Fruit fly (Drosophila melanogaster): ENCODE measurements around the gene H2.0.
A peak's percentile ranks its signal among the peaks of the same experiment; 100 is the strongest.

The H2.0 gene

DNA sequence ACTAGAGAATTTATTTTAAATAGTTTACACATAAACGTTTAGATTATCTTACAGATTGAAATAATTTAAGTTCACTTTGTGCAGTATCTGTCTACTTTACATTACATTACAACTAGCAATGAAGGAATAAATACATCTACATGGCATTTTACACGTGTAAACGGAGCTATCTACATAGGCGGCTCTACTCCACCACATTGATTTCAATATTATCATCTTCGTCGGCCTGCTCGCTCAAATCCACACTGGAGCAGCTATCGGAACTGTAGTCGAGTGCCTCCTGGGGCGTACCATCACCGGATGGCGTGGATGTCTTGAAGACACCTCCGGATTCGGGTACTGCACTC is 6.2 kb downstream of the H2.0 start:
- no peak for TF ChIP-seq gl (tag; optimal IDR thresholded peaks at IDR 0.05)
- no peak for TF ChIP-seq Pif1B (GFP tag; optimal IDR thresholded peaks at IDR 0.05)
- TF ChIP-seq rn (GFP tag; IDR thresholded peaks at IDR 0.05): no peak
- TF ChIP-seq EcR (GFP tag; optimal IDR thresholded peaks at IDR 0.05): no peak
- TF ChIP-seq CG8159 (tag; optimal IDR thresholded peaks at IDR 0.05): no peak
- TF ChIP-seq CG32121 (GFP tag; IDR thresholded peaks at IDR 0.05): no peak
- TF ChIP-seq CG14655 (GFP tag; optimal IDR thresholded peaks at IDR 0.05): no peak
- TF ChIP-seq fd96Ca (GFP tag; IDR thresholded peaks at IDR 0.05): no peak
- no peak for TF ChIP-seq CG15710 (tag; optimal IDR thresholded peaks at IDR 0.05)
- no peak for TF ChIP-seq Pif1A (GFP tag; optimal IDR thresholded peaks at IDR 0.05)
- no peak for TF ChIP-seq D1 (tag; optimal IDR thresholded peaks at IDR 0.05)
- TF ChIP-seq CG12605 (GFP tag; IDR thresholded peaks at IDR 0.05): no peak
- no peak for TF ChIP-seq CG10348 (GFP tag; IDR thresholded peaks at IDR 0.05)
- no peak for TF ChIP-seq Snoo (tag; optimal IDR thresholded peaks at IDR 0.05)
- no peak for TF ChIP-seq CG8301 (tag; optimal IDR thresholded peaks at IDR 0.05)
- no peak for TF ChIP-seq CG13204 (GFP tag; optimal IDR thresholded peaks at IDR 0.05)

DNA sequence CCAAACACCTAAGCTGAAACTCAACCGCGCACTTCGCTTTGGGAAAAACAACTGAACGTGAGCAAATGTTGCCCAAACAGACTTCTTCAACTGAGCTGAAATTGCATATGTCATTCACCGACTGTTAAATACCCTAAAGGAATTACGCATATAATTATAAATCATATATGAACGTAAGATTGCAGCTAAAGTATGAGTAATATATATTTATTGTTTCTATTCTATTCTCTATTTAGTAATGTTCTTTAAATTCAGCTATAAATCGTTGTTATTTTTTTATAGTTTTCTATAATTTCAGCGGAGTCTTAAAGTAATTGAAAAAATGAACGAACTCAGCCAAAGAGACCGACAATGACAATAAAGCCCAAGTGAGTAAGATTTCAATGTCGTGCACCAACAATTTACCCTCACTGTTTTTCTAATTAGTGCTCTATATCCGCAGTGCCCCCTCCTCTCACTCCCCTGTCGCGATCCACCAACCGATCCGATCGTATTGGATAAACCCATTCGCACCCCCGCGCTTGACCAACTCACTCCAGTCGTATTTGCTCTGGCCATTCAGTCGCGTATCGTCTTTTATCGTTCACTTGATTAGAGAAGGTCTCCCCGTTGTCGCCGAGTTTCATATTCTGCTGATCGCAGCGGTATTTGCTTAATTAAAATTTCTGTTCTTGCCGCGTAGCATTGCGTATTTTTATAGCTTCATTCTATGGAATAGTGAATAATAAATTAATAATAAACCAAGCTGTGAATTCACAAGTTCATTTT is 6.7 kb downstream of the H2.0 start, which contains the start of gene CG9098:
CG9098 (minus strand) TSS at position 36 of the 768 bp plus-strand sequence.
- no peak for TF ChIP-seq CG32121 (GFP tag; IDR thresholded peaks at IDR 0.05)
- TF ChIP-seq CG15710 (tag; optimal IDR thresholded peaks at IDR 0.05): no peak
- no peak for TF ChIP-seq CG10348 (GFP tag; IDR thresholded peaks at IDR 0.05)
- TF ChIP-seq CG8301 (tag; optimal IDR thresholded peaks at IDR 0.05): no peak
- TF ChIP-seq CG4496 (GFP tag; IDR thresholded peaks at IDR 0.05): no peak
- TF ChIP-seq gl (tag; optimal IDR thresholded peaks at IDR 0.05): no peak
- TF ChIP-seq CG12605 (GFP tag; IDR thresholded peaks at IDR 0.05): no peak
- TF ChIP-seq CG17806 (tag; optimal IDR thresholded peaks at IDR 0.05): no peak
- TF ChIP-seq Ets98B (GFP tag; IDR thresholded peaks at IDR 0.05): no peak
- no peak for TF ChIP-seq Pif1B (GFP tag; optimal IDR thresholded peaks at IDR 0.05)
- no peak for TF ChIP-seq D1 (tag; optimal IDR thresholded peaks at IDR 0.05)
- TF ChIP-seq fd96Ca (GFP tag; IDR thresholded peaks at IDR 0.05): no peak
- no peak for TF ChIP-seq Snoo (tag; optimal IDR thresholded peaks at IDR 0.05)
- TF ChIP-seq CG8159 (tag; optimal IDR thresholded peaks at IDR 0.05): no peak
- no peak for TF ChIP-seq Pif1A (GFP tag; optimal IDR thresholded peaks at IDR 0.05)
- TF ChIP-seq CG13204 (GFP tag; optimal IDR thresholded peaks at IDR 0.05): no peak
- TF ChIP-seq CG9948 (tag; optimal IDR thresholded peaks at IDR 0.05): no peak
- no peak for TF ChIP-seq EcR (GFP tag; optimal IDR thresholded peaks at IDR 0.05)
- no peak for TF ChIP-seq CG14655 (GFP tag; optimal IDR thresholded peaks at IDR 0.05)
- TF ChIP-seq rn (GFP tag; IDR thresholded peaks at IDR 0.05): no peak

DNA sequence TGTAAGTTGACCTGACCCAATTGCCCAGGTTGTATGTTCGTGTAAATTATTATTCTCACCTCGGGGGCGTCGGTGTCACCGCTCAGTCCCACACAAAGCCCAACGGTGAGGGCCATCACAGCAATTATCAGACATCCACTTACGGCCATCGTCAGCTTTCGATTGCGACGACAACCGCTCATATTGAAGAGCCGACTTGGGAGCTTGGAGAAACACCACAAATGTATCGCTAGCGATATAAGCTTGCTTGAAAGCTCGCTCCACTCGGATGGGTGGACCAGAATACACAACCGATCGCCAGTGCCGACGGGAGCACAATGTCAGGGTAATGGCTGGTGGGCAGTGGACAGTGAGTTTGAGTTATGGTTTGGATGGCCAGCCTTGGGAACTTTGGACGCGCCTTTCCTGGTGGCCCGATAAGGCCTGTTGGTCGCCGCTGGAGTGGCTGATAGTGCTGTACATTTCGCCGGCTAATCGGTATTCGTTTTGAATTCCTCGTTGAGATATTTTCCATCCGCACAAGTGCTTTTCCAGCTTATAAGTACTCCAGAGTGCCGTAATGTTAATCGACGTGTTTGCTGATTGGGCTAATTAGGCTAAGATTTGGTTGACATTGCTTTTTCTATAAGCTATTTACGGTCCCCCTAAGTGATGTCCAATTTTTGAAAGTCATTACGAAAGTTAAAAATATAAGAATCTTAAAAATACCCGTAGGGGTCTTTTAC is 12.5 kb downstream of the H2.0 start, which contains the start of gene Gal:
Gal (minus strand) TSS at position 320 of the 725 bp plus-strand sequence.
- TF ChIP-seq fd96Ca (GFP tag; IDR thresholded peaks at IDR 0.05) (0 out of 3 replicates have a peak, but pooled peaks have one; percentile 31), CG8159 (tag; optimal IDR thresholded peaks at IDR 0.05) (peak; percentile 64), Pif1A (GFP tag; optimal IDR thresholded peaks at IDR 0.05) (no peak), CG13204 (GFP tag; optimal IDR thresholded peaks at IDR 0.05) (no peak), Ets98B (GFP tag; IDR thresholded peaks at IDR 0.05) (peak; percentile 9; the same call in 1 of the 2 replicates)

DNA sequence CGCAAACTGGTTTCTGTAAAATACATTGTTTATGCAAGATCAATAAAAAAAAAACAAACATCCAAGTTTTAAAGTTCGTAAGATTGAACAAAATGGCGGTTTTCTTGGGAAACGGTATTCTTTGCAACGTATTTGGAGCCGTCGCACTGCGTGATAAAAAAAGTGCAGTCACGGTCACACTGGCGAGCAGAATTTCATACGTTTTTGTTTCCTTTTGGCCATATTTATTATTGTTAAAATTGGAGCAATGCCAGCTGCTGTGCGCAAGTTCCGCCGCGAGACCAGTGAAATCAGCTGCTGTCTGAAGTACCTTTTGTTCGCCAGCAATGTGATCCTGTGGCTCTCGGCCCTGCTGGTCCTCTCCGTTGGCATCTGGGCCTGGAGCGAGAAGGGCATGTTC is 19.1 kb downstream of the H2.0 start, which contains the start of gene Tsp26A:
Tsp26A (plus strand) TSS at position 164 of the 400 bp plus-strand sequence.
- TF ChIP-seq D1 (tag; optimal IDR thresholded peaks at IDR 0.05) (no peak), CG34367 (tag; optimal IDR thresholded peaks at IDR 0.05) (no peak), fd96Ca (GFP tag; IDR thresholded peaks at IDR 0.05) (no peak)

- TF ChIP-seq CG8159 (tag; optimal IDR thresholded peaks at IDR 0.05) (peak; percentile 2), CG4496 (GFP tag; IDR thresholded peaks at IDR 0.05) (peak; percentile 51; the same call in 1 of the 3 replicates), fd96Ca (GFP tag; IDR thresholded peaks at IDR 0.05) (0 out of 3 replicates have a peak, but pooled peaks have one; percentile 10), Snoo (tag; optimal IDR thresholded peaks at IDR 0.05) (peak; percentile 41), gl (tag; optimal IDR thresholded peaks at IDR 0.05) (no peak), CG12605 (GFP tag; IDR thresholded peaks at IDR 0.05) (no peak), Ets98B (GFP tag; IDR thresholded peaks at IDR 0.05) (peak; percentile 46), CG17806 (tag; optimal IDR thresholded peaks at IDR 0.05) (peak; percentile 9), CG32121 (GFP tag; IDR thresholded peaks at IDR 0.05) (peak; percentile 34; the same call in 1 of the 2 replicates), EcR (GFP tag; optimal IDR thresholded peaks at IDR 0.05) (peak; percentile 24), Pif1A (GFP tag; optimal IDR thresholded peaks at IDR 0.05) (no peak)
Observed at dm6 chr2L:5999247-5999646, 20.0 kb downstream of the H2.0 start, which contains the start of gene Kdm5. Gene Kdm5, minus strand, starts transcription at chr2L:5999501.

DNA sequence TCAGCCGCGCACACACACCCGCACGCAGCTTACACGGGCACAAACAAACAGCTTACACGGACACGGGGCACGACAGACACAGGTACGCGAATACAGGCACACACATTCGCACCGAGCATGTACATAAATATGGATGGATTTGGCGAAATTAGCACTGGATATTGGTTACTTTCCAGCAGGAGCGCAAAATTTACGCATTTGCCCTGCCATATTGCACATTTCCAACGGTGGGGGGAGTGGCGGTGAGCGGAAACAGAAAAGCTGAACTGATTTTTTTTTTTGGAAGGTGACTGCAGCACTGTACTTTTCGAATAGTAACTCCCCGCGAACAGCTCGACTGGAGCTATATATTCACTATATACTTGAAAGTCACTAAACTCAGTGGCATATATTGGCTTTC is 20.8 kb downstream of the H2.0 start:
- TF ChIP-seq CG4496 (GFP tag; IDR thresholded peaks at IDR 0.05) (0 out of 3 replicates have a peak, but pooled peaks have one; percentile 3), CG10348 (GFP tag; IDR thresholded peaks at IDR 0.05) (no peak), rn (GFP tag; IDR thresholded peaks at IDR 0.05) (no peak), CG9948 (tag; optimal IDR thresholded peaks at IDR 0.05) (no peak), CG8301 (tag; optimal IDR thresholded peaks at IDR 0.05) (no peak), CG15710 (tag; optimal IDR thresholded peaks at IDR 0.05) (no peak)
